Fruit fly (Drosophila melanogaster) whole organism, pupa: ENCODE measurements around the gene Ube3a.

Experiments
- CG12605 ChIP-seq: fragments of 200-800 bp; sonication (Bioruptor generic); IDR thresholded peaks from 2 replicates; pipeline ENCODE4 v1.3.6; 2022; ENCODE audit warnings: missing biosample characterization, missing genetic modification characterization
- CG14655 ChIP-seq: fragments of 200-800 bp; sonication (Bioruptor generic); optimal IDR thresholded peaks from 3 replicates; lab custom pipeline; 2017; ENCODE audit warnings: mild to moderate bottlenecking, missing biosample characterization, missing genetic modification reagents, missing genetic modification characterization
- CG32121 ChIP-seq: fragments of 200-800 bp; sonication (Bioruptor generic); IDR thresholded peaks from 2 replicates; pipeline ENCODE4 v1.3.6; 2022; ENCODE audit warnings: missing biosample characterization, missing genetic modification characterization
- CG9948 ChIP-seq: fragments of 200-800 bp; sonication (Bioruptor generic); optimal IDR thresholded peaks from 2 replicates; lab custom pipeline; 2018; ENCODE audit warnings: missing biosample characterization, mild to moderate bottlenecking, missing genetic modification characterization, moderate library complexity
- EcR ChIP-seq: fragments of 200-800 bp; sonication (Bioruptor generic); optimal IDR thresholded peaks from 3 replicates; lab custom pipeline; 2019; ENCODE audit warnings: missing biosample characterization, missing genetic modification characterization, mild to moderate bottlenecking, moderate library complexity, missing genetic modification reagents
- Pif1A ChIP-seq: fragments of 200-800 bp; sonication (Bioruptor generic); optimal IDR thresholded peaks from 3 replicates; lab custom pipeline; 2016; ENCODE audit warnings: missing biosample characterization, missing genetic modification characterization
- fd96Ca ChIP-seq: fragments of 200-800 bp; sonication (Bioruptor generic); IDR thresholded peaks from 3 replicates; pipeline ENCODE4 v1.3.6; 2022; ENCODE audit warnings: missing biosample characterization, missing genetic modification characterization

DNA sequence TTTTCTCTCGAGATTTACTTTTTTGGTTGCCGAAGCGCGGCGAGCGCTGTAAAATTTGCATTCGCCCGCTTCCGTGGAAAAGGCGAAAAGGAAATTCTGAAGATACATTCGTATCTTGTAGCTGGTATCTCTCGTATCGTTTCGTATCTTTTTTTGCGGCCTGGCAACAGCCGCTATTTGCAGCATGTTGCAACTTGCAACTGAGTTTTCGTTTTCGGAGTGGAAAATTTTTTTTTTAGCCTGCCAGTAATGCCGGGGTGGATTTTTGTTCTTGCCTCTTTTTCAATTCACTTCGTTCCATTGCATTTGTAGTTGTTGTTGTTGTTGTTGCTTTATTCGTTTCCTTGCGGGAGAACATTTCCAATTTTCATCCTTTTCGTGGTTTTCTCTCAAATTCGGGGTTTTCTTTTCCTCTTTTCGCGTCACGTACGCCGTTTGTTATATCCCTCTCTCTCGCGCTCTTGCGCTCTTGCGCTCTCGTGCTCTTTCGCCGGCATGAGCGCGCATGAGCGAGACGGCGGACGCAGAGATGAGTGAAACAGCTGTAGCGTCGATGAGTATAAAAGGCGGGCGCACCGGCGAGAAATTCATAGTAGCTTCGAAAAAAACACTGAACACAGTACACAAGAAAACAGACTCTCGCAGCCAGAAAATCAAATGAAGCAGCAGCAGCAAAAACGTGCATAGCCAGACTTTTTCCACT lies 41.5 kb upstream of the Ube3a start, which contains the start of gene scyl:
- TF ChIP-seq CG14655, result peak; percentile 25
- peak; percentile 84 for TF ChIP-seq CG12605
- peak; percentile 81 for TF ChIP-seq Pif1A (GFP tag; lab: Kevin White, UChicago)
- TF ChIP-seq CG9948 (tag; lab: Kevin White, UChicago), result no peak
- TF ChIP-seq CG32121, result peak; percentile 63; the same call in 1 of the 2 replicates
- TF ChIP-seq fd96Ca (GFP tag; lab: Robert Waterston, UW), result peak; percentile 64; the same call in 2 of the 3 replicates
- TF ChIP-seq EcR (GFP tag; lab: Kevin White, UChicago), result peak; percentile 71
